Fruit fly (Drosophila melanogaster) ovary, adult (tissue): ENCODE results near the gene CG9497.

ENCODE experiments used
- CG17801 ChIP-seq: fragments of 200-800 bp; optimal IDR thresholded peaks from 2 replicates; lab custom pipeline; 2019; ENCODE audit warnings: missing biosample characterization, mild to moderate bottlenecking, missing genetic modification characterization, moderate library complexity; ENCODE audit not compliant: partially characterized antibody

The CG9497 gene

DNA sequence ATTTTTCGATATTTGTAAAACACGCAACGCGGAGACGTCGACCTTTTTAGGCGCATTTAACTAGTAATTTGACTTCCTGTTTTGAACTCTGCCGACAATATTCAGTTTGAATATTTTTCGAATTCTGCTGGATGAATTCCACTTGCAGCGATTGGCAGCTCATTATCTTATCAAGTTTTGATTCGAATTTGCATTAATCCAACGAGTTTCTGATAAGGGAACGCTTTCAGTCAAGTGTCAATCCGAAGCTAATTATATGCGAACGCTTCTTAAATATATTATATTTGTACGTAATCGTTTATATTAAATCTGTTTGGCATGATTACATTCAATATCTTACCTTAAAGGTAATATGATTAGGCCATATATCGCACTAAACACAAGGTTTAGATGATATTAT is at the start of gene CG9497:
Gene CG9497, minus strand, starts transcription at position 101 of the 400 bp plus-strand sequence.
- no peak for TF ChIP-seq CG17801 (GFP tag; lab: Kevin White, UChicago)

DNA sequence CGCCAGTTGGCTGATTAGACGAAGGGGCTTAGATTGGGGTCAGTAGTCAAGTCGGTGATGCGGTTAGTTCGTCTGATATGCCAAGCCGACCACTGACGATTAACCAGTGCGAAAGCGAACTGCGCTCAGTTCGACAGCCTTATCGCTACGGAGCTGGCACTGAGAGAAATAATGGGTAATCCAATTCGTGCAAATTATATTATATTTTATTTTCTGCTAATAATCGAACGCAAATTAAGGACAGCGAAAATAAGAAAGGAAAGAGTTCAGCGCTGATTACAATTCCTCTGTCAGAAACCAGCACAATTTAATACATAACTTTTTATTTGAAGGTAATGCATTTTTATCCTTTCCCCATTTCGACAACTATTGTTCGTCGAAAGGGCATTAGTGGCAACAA is 48.9 kb upstream of the CG9497 start, which contains the start of gene CG42369:
Gene CG42369, minus strand, starts transcription at position 101 of the 400 bp plus-strand sequence.
- no peak for TF ChIP-seq CG17801 (GFP tag; lab: Kevin White, UChicago)

DNA sequence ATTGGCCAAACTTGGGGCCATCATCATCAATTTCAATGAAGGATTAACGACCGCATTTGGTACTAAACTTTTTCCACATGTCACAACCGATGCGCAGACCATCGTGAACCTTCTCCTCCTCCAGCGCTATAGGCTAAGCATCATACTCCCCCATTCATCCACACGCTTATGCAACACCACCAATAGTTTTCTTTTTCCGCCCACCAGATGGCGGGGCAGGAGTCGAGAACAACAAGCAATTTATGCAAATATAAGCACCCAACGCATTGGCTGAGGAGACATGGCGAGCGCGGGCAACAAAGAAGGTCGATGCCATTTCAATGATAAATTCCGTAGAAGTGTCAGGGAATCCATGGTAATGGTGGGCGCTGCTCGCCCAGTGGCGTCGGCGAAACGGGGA is 43.2 kb upstream of the CG9497 start:
- no peak for TF ChIP-seq CG17801 (GFP tag; lab: Kevin White, UChicago)

DNA sequence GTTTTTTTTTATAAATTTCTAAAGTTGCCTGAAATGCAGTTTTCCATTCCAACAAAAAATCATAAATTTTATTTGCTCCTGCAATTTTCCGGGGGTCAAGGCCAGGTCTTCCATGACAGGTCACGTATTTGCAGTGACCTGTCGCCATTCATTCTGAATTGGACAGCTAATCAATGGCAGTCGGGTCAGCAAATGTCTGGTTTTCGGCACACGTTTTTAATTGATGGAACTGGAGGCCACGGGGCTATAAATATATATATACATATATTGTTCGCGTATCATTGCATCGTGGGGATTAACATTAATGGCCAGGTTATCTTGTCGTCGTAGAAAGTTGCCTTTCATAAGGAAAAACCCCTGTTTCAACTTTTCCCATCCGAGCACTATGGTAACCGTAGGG is 38.8 kb upstream of the CG9497 start:
- no peak for TF ChIP-seq CG17801 (GFP tag; lab: Kevin White, UChicago)

DNA sequence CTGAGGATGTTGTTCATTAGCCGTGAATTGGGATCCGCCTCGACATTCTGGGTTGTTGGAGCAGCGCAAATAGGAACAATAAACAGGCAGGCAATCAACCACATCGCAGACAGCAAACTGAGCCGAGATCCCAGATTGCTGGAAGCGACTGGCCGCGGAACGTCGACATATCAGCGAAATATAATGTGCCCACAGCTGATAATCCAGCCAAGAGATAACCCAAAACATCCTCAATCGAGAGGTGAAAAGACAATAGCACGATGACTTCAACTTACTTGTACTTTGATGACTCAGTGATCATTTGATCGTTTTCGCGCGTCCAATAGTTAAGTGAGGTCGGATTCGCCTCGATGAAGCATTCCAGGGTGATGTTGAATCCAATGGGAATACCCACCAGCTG is 37.2 kb upstream of the CG9497 start, which contains the start of gene Nepl6:
Gene Nepl6, minus strand, starts transcription at position 104 of the 400 bp plus-strand sequence.
- no peak for TF ChIP-seq CG17801 (GFP tag; lab: Kevin White, UChicago)

DNA sequence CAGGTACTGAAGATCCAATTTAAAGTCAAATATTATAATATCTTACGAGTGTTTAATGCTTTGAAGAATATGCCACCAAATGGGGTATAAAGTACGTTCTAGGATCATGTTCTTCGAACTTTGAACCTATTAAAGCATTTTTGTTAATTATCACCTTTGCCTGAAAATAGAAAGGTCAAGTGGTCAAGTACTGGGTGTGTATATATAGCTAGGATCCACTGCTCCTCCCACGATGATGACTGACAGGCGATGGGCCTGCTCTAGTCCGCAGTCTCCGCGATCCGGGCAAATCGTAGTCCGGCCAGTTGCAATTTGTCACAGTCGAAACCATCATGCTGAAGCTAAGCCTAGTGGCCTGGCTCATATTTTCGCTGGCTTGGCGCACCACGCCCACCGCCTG is 32.7 kb upstream of the CG9497 start, which contains the start of gene Nepl5:
Gene Nepl5, plus strand, starts transcription at position 301 of the 400 bp plus-strand sequence.
- TF ChIP-seq CG17801 (GFP tag; lab: Kevin White, UChicago) = no peak

DNA sequence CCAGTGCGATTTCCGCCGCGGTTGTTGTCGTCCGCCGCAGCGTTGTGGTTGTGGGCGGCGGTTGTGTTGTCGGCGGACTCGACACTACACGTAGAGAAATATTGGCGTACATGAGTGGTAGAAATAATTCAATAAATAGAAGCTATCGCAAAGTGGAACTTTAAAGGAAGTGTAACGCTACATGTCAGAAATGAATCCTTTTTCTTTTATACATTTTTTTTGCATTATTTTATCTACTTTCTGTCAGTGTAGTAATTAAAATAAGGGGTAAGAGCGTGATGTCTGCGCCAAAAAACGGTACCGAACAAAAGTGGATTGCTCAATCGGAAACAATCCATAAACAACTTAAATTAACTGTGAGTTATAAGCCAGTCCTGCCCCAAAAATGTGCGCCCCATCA is 31.0 kb upstream of the CG9497 start:
- TF ChIP-seq CG17801 (GFP tag; lab: Kevin White, UChicago) = no peak

DNA sequence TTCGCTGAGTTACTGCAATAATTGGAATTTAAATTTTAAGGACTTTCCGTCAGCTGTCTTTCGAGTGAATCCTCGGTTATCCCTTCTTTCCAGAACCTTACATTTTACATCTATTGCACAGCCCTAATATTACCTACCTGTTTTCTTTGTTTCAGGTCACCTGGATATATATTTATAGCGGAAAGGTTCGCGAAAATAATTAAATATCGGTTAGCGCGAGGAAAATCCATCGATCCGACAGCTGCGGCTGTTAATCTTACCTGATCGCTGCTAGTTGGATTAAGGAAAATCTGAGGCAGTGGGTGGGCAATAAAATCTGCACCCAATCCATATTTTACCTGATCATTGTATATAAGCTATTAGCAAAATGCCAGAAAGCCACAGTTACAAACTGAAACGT is 24.9 kb upstream of the CG9497 start:
- TF ChIP-seq CG17801 (GFP tag; lab: Kevin White, UChicago) = no peak

DNA sequence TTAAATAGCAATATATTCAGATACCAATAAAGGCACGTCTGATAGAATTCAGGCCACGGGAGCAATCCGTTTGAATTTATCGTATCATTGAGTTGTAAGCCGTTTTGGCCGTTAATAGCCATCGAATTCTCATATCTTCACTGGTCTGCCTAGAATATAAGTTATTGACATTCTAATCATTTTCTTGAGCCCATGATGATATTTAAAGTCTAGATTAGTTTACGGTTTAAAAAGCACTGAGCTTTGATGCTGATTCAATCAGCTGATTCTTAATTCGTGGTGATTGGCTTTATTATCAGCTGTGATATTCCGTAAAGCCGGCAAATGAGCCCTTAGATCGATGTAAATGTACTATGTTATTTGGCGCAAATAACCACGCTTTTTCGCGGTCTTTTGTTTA is 23.9 kb upstream of the CG9497 start, which contains the start of gene slam:
Gene slam, plus strand, starts transcription at position 301 of the 400 bp plus-strand sequence.
- TF ChIP-seq CG17801 (GFP tag; lab: Kevin White, UChicago) = no peak

DNA sequence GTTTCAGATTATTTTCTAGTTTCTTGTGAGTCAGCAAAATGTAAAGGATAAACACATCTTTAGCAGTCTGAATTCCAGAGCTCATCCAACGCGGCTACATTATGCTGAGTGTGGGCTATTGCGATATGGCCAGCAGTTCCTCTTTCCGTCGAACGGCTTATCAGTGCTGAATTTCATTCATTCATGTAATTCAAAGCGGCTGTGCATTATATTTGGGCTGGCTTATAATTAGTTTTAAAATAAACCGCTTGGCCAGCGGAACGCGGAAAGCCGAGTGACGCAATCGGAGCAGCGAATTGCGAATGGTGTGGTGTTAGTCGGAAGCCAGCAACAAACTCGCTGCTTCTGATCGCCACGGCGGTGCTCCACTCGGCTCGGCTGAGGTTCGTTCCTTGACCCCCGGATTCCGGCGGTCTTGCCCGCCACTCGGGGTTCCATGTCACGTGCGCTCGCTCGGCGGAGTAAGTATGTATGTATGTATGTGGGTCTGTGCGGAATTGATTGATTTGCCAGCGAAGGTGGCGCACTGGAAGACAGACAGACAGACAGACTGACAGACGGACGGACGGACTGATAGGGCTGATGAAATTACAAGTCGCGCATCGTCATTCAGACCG is 22.9 kb upstream of the CG9497 start:
- no peak for TF ChIP-seq CG17801 (GFP tag; lab: Kevin White, UChicago)

DNA sequence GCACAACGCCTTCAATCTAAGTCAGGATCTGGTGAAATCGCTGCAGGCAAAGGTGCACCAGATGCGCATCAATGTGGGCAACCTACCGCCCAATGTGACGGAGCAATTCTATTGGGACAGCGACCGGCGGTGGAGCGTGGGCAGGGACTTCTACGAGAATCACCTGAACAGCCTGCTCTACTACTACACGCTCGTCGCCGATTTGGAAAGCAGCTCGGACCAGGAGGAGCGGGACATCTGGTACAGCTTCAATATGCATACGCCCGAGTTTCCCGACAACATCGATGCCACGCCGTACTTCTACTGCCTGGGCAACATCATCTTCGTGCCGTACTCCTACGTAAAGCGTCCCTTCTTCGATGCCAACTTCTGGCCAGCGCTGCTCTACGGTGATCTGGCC is 21.1 kb upstream of the CG9497 start:
- no peak for TF ChIP-seq CG17801 (GFP tag; lab: Kevin White, UChicago)

DNA sequence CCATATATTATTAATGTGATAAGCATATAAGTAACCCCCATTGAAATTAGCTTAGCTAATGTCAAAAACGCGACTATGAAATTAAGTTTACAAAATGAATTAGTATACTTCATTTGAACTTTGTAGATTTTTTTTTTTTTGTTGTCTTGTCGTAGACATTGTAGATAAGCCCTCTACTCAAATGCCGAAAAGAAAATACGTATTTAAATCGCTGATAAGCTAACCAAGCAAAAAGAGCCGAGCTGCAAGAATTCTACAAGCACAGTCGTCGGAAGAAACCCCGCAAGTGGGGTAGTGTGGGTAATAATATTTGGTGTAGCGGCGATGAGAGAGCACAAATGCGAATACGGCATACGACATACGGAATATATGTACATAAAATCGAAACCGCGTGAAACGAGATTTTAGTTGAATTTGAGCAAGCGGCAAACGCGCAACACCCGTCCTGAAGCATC is 19.3 kb upstream of the CG9497 start, which contains the start of gene Nepl4:
Gene Nepl4, plus strand, starts transcription at position 405 of the 455 bp plus-strand sequence.
- no peak for TF ChIP-seq CG17801 (GFP tag; lab: Kevin White, UChicago)

DNA sequence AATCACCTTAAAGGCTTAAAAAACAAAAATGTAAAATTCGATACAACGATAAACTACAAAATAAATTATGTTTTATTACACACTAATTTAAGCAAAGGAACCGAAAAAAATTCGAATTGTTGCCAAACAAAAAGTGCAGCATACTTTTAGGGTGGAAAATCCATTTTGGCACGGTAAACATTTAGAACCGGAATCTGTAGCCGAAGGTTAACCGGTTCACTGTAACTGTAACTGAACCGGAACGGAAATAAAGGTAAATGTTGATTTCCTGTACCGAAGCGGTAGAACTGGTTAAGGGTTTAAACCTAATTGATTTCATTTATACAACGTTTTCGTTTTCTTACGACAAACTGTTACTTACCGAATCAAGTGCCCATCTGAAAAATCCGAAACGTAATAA is 18.7 kb upstream of the CG9497 start:
- no peak for TF ChIP-seq CG17801 (GFP tag; lab: Kevin White, UChicago)

DNA sequence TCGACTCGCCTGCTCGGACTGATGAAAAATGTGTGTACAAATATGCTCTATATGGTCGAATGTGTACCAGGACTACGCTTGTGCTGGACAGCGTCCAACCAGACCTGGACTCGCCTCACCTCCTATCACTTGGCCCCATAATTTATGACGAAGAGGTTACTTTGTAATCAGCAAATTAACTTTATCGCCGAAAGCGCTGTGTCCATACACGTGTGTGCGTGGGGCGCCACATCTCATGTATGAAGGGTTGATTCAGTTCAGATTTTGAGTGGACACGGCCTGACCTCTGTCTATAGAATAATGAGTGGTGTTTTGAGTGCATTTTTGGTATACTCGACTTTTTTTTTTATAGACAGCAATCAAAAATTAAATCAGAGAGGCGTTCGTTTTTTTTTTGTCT is 11.8 kb upstream of the CG9497 start:
- TF ChIP-seq CG17801 (GFP tag; lab: Kevin White, UChicago) = no peak

DNA sequence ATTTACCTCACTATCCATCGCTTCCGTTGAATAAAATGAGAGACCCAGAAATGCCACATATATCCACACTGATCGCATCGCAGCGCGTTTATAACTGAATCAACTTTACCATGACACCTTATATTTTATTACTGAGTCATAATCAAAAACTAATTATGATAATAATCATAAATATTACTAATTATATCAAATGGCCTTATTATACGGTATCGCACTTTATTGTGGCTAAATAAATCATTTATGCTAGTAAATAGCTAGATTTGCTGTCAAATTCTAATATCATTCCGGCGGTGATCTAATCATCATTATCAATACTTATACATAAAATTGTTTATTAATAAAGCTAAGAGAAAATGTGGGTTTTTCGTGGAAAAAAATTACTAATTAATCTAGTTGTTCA is 10.0 kb upstream of the CG9497 start, which contains the start of gene CG9500:
Gene CG9500, minus strand, starts transcription at position 101 of the 400 bp plus-strand sequence.
- no peak for TF ChIP-seq CG17801 (GFP tag; lab: Kevin White, UChicago)

DNA sequence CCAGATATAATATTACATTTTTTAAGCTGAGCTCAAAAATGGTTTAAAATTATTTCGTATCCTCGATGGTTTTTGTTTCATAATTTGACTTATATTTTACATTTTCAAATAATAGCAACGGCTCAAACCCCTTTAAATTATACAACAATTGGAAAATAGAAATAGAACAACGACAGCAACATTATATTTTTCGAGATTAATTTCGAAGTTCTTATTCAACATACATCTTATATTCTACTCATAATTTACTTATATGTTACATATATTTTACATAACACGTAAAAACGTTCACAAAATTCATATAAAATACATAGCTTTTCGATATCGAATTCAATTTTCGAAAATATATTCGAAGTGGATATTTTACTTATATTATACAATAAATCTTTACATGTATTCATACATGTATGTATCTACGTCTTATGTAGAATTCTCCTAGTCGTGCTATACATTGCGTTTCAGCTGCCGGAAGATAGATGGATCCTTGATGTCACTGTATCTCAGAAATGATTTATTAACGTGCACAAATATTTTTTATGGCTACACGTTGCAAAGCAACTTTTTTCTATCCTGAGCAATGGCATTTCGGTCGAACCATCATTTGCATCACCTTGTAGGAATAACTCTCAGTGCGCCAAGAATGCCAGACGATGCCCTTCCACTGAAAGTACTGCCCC is 8.6 kb upstream of the CG9497 start:
- TF ChIP-seq CG17801 (GFP tag; lab: Kevin White, UChicago) = no peak
